Fruit fly (Drosophila melanogaster): ENCODE measurements around the gene CG45487.

The CG45487 gene

DNA sequence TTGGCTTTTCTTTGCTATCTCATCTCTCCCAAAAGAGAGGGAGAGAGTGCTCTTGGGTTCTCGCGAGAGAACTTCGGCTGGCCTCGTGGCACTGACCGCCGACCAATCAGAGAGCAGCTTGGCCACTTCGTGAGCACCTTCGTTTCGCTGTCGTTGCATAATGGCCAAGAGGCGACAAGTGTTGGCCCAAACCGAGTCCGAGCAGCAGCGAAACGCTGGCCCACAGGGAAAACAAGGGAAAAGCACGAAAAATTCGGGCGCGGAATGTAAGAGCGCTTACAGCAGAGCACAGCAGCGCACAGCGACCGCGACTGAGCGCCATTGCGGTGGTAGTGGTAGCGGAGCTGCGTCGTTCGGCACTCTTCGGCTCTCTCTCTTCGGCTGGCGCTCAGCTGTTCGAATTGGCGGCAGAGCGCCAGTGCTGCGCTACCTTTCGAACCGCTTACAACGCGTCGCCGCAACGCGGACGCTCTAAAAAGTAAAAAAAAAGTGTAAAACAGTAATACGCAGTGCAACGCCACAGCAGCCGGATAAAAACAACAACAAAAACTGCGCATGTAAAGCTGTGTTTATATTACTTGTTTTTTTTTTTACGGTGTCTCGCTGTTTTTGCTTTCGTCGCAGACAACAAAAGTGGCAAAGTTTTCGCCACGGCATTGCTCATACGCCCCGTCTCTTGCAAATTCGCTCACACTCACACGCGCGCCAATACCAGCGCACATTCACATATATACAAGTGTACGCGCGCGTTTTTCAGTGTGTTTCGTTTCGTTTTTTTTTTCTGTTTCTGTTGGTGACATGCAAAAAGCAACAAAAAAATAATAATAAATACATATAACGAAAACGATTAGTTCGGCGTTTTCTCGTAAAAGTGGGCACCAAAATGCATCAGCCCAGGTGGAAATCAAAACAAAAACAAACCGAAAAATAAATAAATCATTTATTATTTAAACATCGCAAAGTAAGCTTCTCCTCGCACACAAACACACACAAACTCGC, 27.8 kb downstream of the CG45487 start (continued):
- TF ChIP-seq dac (GFP tag; optimal IDR thresholded peaks at IDR 0.05) (peak; percentile 58), Hr4 (GFP tag; optimal IDR thresholded peaks at IDR 0.05) (no peak), Ets96B (tag; optimal IDR thresholded peaks at IDR 0.05) (no peak), Hr39 (GFP tag; optimal IDR thresholded peaks at IDR 0.05) (no peak), CG11902 (GFP tag; optimal IDR thresholded peaks at IDR 0.05) (no peak), Hr38 (GFP tag; optimal IDR thresholded peaks at IDR 0.05) (no peak), fd85E (GFP tag; optimal IDR thresholded peaks at IDR 0.05) (no peak), Smox (GFP tag; optimal IDR thresholded peaks at IDR 0.05) (peak; percentile 21), CG10669 (GFP tag; optimal IDR thresholded peaks at IDR 0.05) (peak; percentile 24), Eip75B (GFP tag; optimal IDR thresholded peaks at IDR 0.05) (peak; percentile 60), topi (GFP tag; optimal IDR thresholded peaks at IDR 0.05) (peak; percentile 43), CG15336 (GFP tag; IDR thresholded peaks at IDR 0.05) (peak; percentile 69), CG11762 (GFP tag; optimal IDR thresholded peaks at IDR 0.05; ENCODE audit: insufficient read depth) (peak; percentile 55), CG8119 (GFP tag; IDR thresholded peaks at IDR 0.05) (peak; percentile 69), salr (GFP tag; optimal IDR thresholded peaks at IDR 0.05) (peak; percentile 13 to 64), svp (GFP tag) (peak; percentile 73), vri (GFP tag; optimal IDR thresholded peaks at IDR 0.05) (peak; percentile 95), CG6163 (GFP tag; IDR thresholded peaks at IDR 0.05) (peak; percentile 83), Eip93F (GFP tag; optimal IDR thresholded peaks at IDR 0.05) (peak; percentile 40), cyc (GFP tag; optimal IDR thresholded peaks at IDR 0.05) (peak; percentile 2), CG7368 (GFP tag; optimal IDR thresholded peaks at IDR 0.05) (no peak), CG6792 (GFP tag; optimal IDR thresholded peaks at IDR 0.05) (peak; percentile 16), CG16779 (tag; optimal IDR thresholded peaks at IDR 0.05) (peak; percentile 72), Eip78C (GFP tag) (peak; percentile 77), CG6854 (GFP tag; optimal IDR thresholded peaks at IDR 0.05) (peak; percentile 68), Blimp-1 (GFP tag; optimal IDR thresholded peaks at IDR 0.05) (peak; percentile 39), CG6276 (GFP tag; optimal IDR thresholded peaks at IDR 0.05) (peak; percentile 76), CG8319 (GFP tag; optimal IDR thresholded peaks at IDR 0.05) (no peak), spab (GFP tag; optimal IDR thresholded peaks at IDR 0.05) (peak; percentile 51)

DNA sequence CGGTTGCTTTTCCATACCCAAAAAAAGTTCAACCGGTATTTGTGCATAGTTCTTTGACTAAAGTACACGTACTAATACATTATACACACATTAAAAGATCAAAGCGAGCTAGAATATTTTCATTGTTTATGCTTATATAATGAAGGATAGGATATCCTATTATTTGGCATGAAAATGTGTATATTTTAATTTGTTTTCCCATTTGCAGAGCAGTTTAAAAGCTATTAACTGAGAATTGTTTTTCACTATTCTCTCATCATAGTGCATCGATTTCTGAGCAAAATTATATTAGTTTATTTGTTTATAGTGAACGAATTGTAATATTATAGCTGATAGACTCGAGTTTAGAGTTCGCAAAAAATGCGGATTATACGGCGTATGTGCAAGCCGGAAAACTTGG, 28.6 kb downstream of the CG45487 start:
- TF ChIP-seq OdsH (GFP tag; optimal IDR thresholded peaks at IDR 0.05) (no peak), CG32006 (GFP tag; optimal IDR thresholded peaks at IDR 0.05) (peak; percentile 24), CG8319 (GFP tag; optimal IDR thresholded peaks at IDR 0.05) (no peak), fd85E (GFP tag; optimal IDR thresholded peaks at IDR 0.05) (no peak), pdm3 (GFP tag; optimal IDR thresholded peaks at IDR 0.05) (no peak), vri (GFP tag; optimal IDR thresholded peaks at IDR 0.05) (no peak), Smox (GFP tag; optimal IDR thresholded peaks at IDR 0.05) (no peak), Met (GFP tag; optimal IDR thresholded peaks at IDR 0.05) (no peak), dsx (GFP tag; optimal IDR thresholded peaks at IDR 0.05; ENCODE audit: poor library complexity, severe bottlenecking) (no peak), Hr4 (GFP tag; optimal IDR thresholded peaks at IDR 0.05) (peak; percentile 3), cyc (GFP tag; optimal IDR thresholded peaks at IDR 0.05) (no peak), Eip78C (GFP tag) (no peak)

DNA sequence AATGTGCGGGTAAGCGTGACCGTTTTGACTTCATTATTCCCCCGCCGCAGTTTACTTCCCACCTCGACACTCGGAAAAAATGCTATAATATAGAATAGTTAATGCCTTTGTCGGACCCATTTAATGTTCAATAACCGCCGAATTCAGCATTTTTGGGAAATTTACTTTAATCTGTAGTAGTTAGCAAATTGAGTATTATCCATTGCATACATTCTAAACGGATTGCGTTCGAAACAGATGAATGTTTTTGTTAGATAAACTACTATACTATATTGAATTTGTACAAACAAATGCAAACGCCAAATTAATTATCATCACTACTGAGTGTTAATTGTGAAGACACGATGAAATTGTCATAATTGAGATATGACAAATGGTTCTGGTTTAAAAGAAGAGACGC, 30.9 kb downstream of the CG45487 start:
- no peak for TF ChIP-seq CG9139 (GFP tag; optimal IDR thresholded peaks at IDR 0.05)
- TF ChIP-seq Ets21C (GFP tag; optimal IDR thresholded peaks at IDR 0.05), result no peak
- TF ChIP-seq CG8319 (GFP tag; optimal IDR thresholded peaks at IDR 0.05), result no peak
- peak; percentile 24 for TF ChIP-seq esn (GFP tag; optimal IDR thresholded peaks at IDR 0.05)
- no peak for TF ChIP-seq Eip93F (GFP tag; optimal IDR thresholded peaks at IDR 0.05)
- peak; percentile 25 for TF ChIP-seq CG6808 (GFP tag; optimal IDR thresholded peaks at IDR 0.05)
- TF ChIP-seq cyc (GFP tag; optimal IDR thresholded peaks at IDR 0.05), result no peak
- peak; percentile 25 for TF ChIP-seq net (GFP tag; optimal IDR thresholded peaks at IDR 0.05)
- TF ChIP-seq salr (GFP tag; optimal IDR thresholded peaks at IDR 0.05), result peak in 1 of 2 experiments; percentile 9
- TF ChIP-seq Ets96B (tag; optimal IDR thresholded peaks at IDR 0.05), result no peak
- TF ChIP-seq CG11294 (GFP tag; IDR thresholded peaks at IDR 0.05), result no peak
- TF ChIP-seq CG11902 (GFP tag; optimal IDR thresholded peaks at IDR 0.05), result no peak
- TF ChIP-seq dac (GFP tag; optimal IDR thresholded peaks at IDR 0.05), result no peak
- no peak for TF ChIP-seq Eip75B (GFP tag; optimal IDR thresholded peaks at IDR 0.05)
- no peak for TF ChIP-seq fd59A (GFP tag; optimal IDR thresholded peaks at IDR 0.05)
- no peak for TF ChIP-seq spab (GFP tag; optimal IDR thresholded peaks at IDR 0.05)
- no peak for TF ChIP-seq Sox102F (GFP tag; optimal IDR thresholded peaks at IDR 0.05)
- no peak for TF ChIP-seq Sox15 (GFP tag; optimal IDR thresholded peaks at IDR 0.05)
- TF ChIP-seq CG6792 (GFP tag; optimal IDR thresholded peaks at IDR 0.05), result peak; percentile 20
- TF ChIP-seq CG15336 (GFP tag; IDR thresholded peaks at IDR 0.05), result no peak
- TF ChIP-seq Blimp-1 (GFP tag; optimal IDR thresholded peaks at IDR 0.05), result no peak
- TF ChIP-seq topi (GFP tag; optimal IDR thresholded peaks at IDR 0.05), result peak; percentile 7
- no peak for TF ChIP-seq CG8119 (GFP tag; IDR thresholded peaks at IDR 0.05)
- no peak for TF ChIP-seq CG11762 (GFP tag; optimal IDR thresholded peaks at IDR 0.05; ENCODE audit: insufficient read depth)

Measured in whole organism, prepupa.